Worm (Caenorhabditis elegans) whole organism, L4 larva: ENCODE data around the gene Y43F8C.23.

ENCODE experiments used
- R02D3.7 ChIP-seq: fragments of 150-350 bp; sonication (generic microtip); optimal IDR thresholded peaks from 3 replicates; lab custom pipeline; 2014; ENCODE audit warnings: missing biosample characterization, missing genetic modification characterization
- ceh-82 ChIP-seq: sonication (generic microtip); optimal IDR thresholded peaks from 2 replicates; lab custom pipeline; 2017; ENCODE audit warnings: missing biosample characterization, missing genetic modification characterization
- fkh-10 ChIP-seq: fragments of 150-350 bp; optimal IDR thresholded peaks from 2 replicates; lab custom pipeline; 2014; ENCODE audit warnings: missing biosample characterization, missing genetic modification reagents, missing genetic modification characterization
- lin-39 ChIP-seq: fragments of 150-350 bp; optimal IDR thresholded peaks from 2 replicates; lab custom pipeline; 2014; ENCODE audit warnings: missing biosample characterization, missing genetic modification reagents, missing genetic modification characterization
- nhr-10 ChIP-seq: fragments of 150-350 bp; optimal IDR thresholded peaks from 2 replicates; lab custom pipeline; 2014; ENCODE audit warnings: missing biosample characterization, missing genetic modification characterization
- nhr-25 ChIP-seq: sonication (generic microtip); optimal IDR thresholded peaks from 2 replicates; lab custom pipeline; 2017; ENCODE audit warnings: missing genetic modification characterization, mild to moderate bottlenecking, missing compliant biosample characterization, antibody characterized with exemption, moderate library complexity, borderline replicate concordance; ENCODE audit not compliant: insufficient read depth
- nhr-77 ChIP-seq: fragments of 150-350 bp; optimal IDR thresholded peaks from 2 replicates; lab custom pipeline; 2014; ENCODE audit warnings: missing biosample characterization, missing genetic modification characterization
- skn-1 ChIP-seq: fragments of 150-350 bp; optimal IDR thresholded peaks from 2 replicates; lab custom pipeline; 2014; ENCODE audit warnings: missing biosample characterization, missing genetic modification characterization
- unc-62 ChIP-seq, 3 experiments: fragments of 150-350 bp in 1 of 3; sonication (generic microtip); optimal IDR thresholded peaks in 2 of 3; peaks in 1 of 3; 1 replicate in 1 of 3; 2 replicates in 2 of 3; lab custom pipeline; 2014 to 2017; ENCODE audit warnings: missing biosample characterization in 3 of 3, missing genetic modification characterization in 3 of 3, missing genetic modification reagents in 3 of 3, missing genotype in 1 of 3

DNA sequence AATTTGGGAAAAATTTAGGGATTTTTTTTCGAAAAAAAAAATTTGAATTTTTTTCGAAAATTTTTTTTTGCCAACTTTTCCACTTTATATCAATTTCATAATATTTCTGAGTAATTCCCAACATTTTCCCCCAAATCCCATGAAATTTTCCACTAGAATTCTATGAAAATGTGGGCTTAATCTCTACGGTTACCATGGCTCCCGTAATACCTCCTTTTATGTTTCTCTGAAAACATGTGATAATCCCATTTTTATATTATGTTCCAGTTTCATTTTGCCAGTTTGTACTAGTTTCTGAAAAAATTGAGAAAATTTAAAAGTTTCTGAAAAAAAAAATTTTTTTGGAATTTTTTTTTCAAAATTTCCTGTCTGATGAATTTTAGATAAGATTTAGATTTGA, 43.3 kb downstream of the Y43F8C.23 start:
- TF ChIP-seq R02D3.7 (no peak), fkh-10 (no peak), nhr-10 (no peak), nhr-25 (no peak), unc-62 (GFP tag; optimal IDR thresholded peaks at IDR 0.05 in 1 of 2; lab: Kevin White, UChicago) (no peak), unc-62 (tag; optimal IDR thresholded peaks at IDR 0.05; lab: Kevin White, UChicago) (no peak), nhr-77 (no peak), ceh-82 (tag; lab: Kevin White, UChicago) (no peak), skn-1 (tag; lab: Kevin White, UChicago) (no peak), lin-39 (tag; lab: Kevin White, UChicago) (no peak)
